Worm (Caenorhabditis elegans) whole organism, mixed stage, embryonic: Measurements from ENCODE around the gene nhl-1.
A peak's percentile ranks its signal among the peaks of the same experiment; 100 is the strongest.

Source experiments
- M03D4.4 ChIP-seq: sonication (generic microtip); optimal IDR thresholded peaks from 2 replicates; lab custom pipeline; 2017; ENCODE audit warnings: mild to moderate bottlenecking, missing genetic modification characterization, missing compliant biosample characterization
- bed-3 ChIP-seq: fragments of 200-800 bp; sonication (Bioruptor generic); optimal IDR thresholded peaks from 3 replicates; lab custom pipeline; 2018; ENCODE audit warnings: mild to moderate bottlenecking, missing genetic modification characterization, moderate library complexity, missing compliant biosample characterization
- blmp-1 ChIP-seq: fragments of 150-350 bp; optimal IDR thresholded peaks from 2 replicates; lab custom pipeline; 2014; ENCODE audit warnings: missing biosample characterization, missing genetic modification characterization
- ceh-43 ChIP-seq: fragments of 200-800 bp; sonication (Bioruptor generic); optimal IDR thresholded peaks from 2 replicates; lab custom pipeline; 2018; ENCODE audit warnings: mild to moderate bottlenecking, missing genetic modification characterization, moderate library complexity, missing compliant biosample characterization
- ceh-83 ChIP-seq: fragments of 200-800 bp; sonication (Bioruptor generic); optimal IDR thresholded peaks from 2 replicates; lab custom pipeline; 2018; ENCODE audit warnings: mild to moderate bottlenecking, missing genetic modification characterization, missing compliant biosample characterization
- cnd-1 ChIP-seq: fragments of 200-800 bp; sonication (Bioruptor generic); optimal IDR thresholded peaks from 2 replicates; lab custom pipeline; 2018; ENCODE audit warnings: mild to moderate bottlenecking, missing genetic modification characterization, missing compliant biosample characterization
- drap-1 ChIP-seq: fragments of 200-800 bp; sonication (Bioruptor generic); optimal IDR thresholded peaks from 3 replicates; lab custom pipeline; 2018; ENCODE audit warnings: mild to moderate bottlenecking, missing genetic modification characterization, missing compliant biosample characterization
- elt-1 ChIP-seq: sonication (generic microtip); optimal IDR thresholded peaks from 2 replicates; lab custom pipeline; 2017; ENCODE audit warnings: missing genetic modification characterization, mild to moderate bottlenecking, missing compliant biosample characterization, antibody characterized with exemption, moderate library complexity, borderline replicate concordance; ENCODE audit not compliant: insufficient read depth
- elt-3 ChIP-seq: fragments of 150-350 bp; optimal IDR thresholded peaks from 2 replicates; lab custom pipeline; 2014; ENCODE audit warnings: missing biosample characterization, missing genetic modification characterization
- flh-1 ChIP-seq: fragments of 200-800 bp; sonication (Bioruptor generic); optimal IDR thresholded peaks from 2 replicates; lab custom pipeline; 2018; ENCODE audit warnings: mild to moderate bottlenecking, missing genetic modification characterization, moderate library complexity, missing compliant biosample characterization
- ham-2 ChIP-seq: fragments of 200-800 bp; sonication (Bioruptor generic); optimal IDR thresholded peaks from 2 replicates; lab custom pipeline; 2018; ENCODE audit warnings: mild to moderate bottlenecking, missing genetic modification characterization, missing compliant biosample characterization
- hlh-1 ChIP-seq: fragments of 150-350 bp; optimal IDR thresholded peaks from 2 replicates; lab custom pipeline; 2014; ENCODE audit warnings: missing biosample characterization, missing genetic modification reagents, missing genetic modification characterization
- lin-13 ChIP-seq: fragments of 150-350 bp; optimal IDR thresholded peaks from 2 replicates; lab custom pipeline; 2014; ENCODE audit warnings: missing biosample characterization, missing genetic modification characterization
- lsy-2 ChIP-seq: fragments of 150-350 bp; optimal IDR thresholded peaks from 2 replicates; lab custom pipeline; 2014; ENCODE audit warnings: missing biosample characterization, missing genetic modification characterization
- mab-5 ChIP-seq: fragments of 150-350 bp; optimal IDR thresholded peaks from 2 replicates; lab custom pipeline; 2014; ENCODE audit warnings: missing biosample characterization, missing genetic modification characterization
- nhr-2 ChIP-seq: fragments of 150-350 bp; optimal IDR thresholded peaks from 2 replicates; lab custom pipeline; 2014; ENCODE audit warnings: missing biosample characterization, missing genetic modification characterization
- nhr-237 ChIP-seq: fragments of 150-350 bp; optimal IDR thresholded peaks from 2 replicates; lab custom pipeline; 2014; ENCODE audit warnings: missing biosample characterization, missing genetic modification characterization
- nhr-28 ChIP-seq: fragments of 150-350 bp; optimal IDR thresholded peaks from 2 replicates; lab custom pipeline; 2014; ENCODE audit warnings: missing biosample characterization, missing genetic modification characterization
- nhr-76 ChIP-seq: sonication (generic microtip); optimal IDR thresholded peaks from 2 replicates; lab custom pipeline; 2017; ENCODE audit warnings: missing biosample characterization, missing genetic modification characterization
- pha-4 ChIP-seq: fragments of 150-350 bp; optimal IDR thresholded peaks from 2 replicates; lab custom pipeline; 2018; ENCODE audit warnings: missing biosample characterization, missing genetic modification reagents, missing genetic modification characterization
- sem-2 ChIP-seq: fragments of 200-800 bp; sonication (Bioruptor generic); optimal IDR thresholded peaks from 2 replicates; lab custom pipeline; 2018; ENCODE audit warnings: mild to moderate bottlenecking, missing genetic modification characterization, missing compliant biosample characterization
- sptf-1 ChIP-seq: sonication (generic microtip); optimal IDR thresholded peaks from 2 replicates; lab custom pipeline; 2017; ENCODE audit warnings: mild to moderate bottlenecking, missing genetic modification characterization, moderate library complexity, missing compliant biosample characterization
- tbx-8 ChIP-seq: fragments of 200-800 bp; sonication (Bioruptor generic); optimal IDR thresholded peaks from 2 replicates; lab custom pipeline; 2018; ENCODE audit warnings: mild to moderate bottlenecking, missing genetic modification characterization, moderate library complexity, missing compliant biosample characterization
- unc-120 ChIP-seq: sonication (generic microtip); optimal IDR thresholded peaks from 2 replicates; lab custom pipeline; 2017; ENCODE audit warnings: missing genetic modification characterization, missing compliant biosample characterization; ENCODE audit not compliant: poor library complexity, severe bottlenecking
- unc-39 ChIP-seq: fragments of 150-350 bp; optimal IDR thresholded peaks from 2 replicates; lab custom pipeline; 2014; ENCODE audit warnings: missing biosample characterization, missing genetic modification characterization
- zip-8 ChIP-seq: fragments of 150-350 bp; optimal IDR thresholded peaks from 2 replicates; lab custom pipeline; 2014; ENCODE audit warnings: missing biosample characterization, missing genetic modification characterization

nhl-1 gene

DNA sequence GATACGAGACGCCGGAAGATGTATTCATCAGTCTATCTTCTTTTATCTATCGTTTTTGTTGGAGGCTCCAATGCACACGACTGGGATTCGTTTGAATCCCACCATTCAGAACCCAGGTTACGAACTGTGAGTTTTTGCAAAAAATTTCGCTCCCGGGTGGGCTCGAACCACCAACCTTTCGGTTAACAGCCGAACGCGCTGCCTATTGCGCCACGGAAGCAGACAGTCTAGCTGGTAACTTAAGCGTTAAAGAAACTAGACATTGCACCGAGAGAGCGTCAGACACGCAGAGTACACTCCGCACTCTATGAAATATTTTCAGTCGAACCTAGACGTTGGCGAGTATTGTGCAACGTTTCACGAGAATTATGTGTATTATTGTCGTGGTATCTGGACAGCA, 49.6 kb downstream of the nhl-1 start:
- TF ChIP-seq nhr-237 (tag; lab: Kevin White, UChicago): no peak
- no peak for TF ChIP-seq nhr-76 (tag; lab: Kevin White, UChicago)
- TF ChIP-seq drap-1: peak; percentile 69
- peak; percentile 20 for TF ChIP-seq ceh-83
- TF ChIP-seq flh-1: peak; percentile 6
- TF ChIP-seq cnd-1 (tag; lab: Kevin White, UChicago): peak; percentile 79
- no peak for TF ChIP-seq zip-8 (tag; lab: Kevin White, UChicago)
- peak; percentile 18 for TF ChIP-seq ceh-43 (GFP tag; lab: Kevin White, UChicago)
- TF ChIP-seq pha-4 (tag; lab: Kevin White, UChicago): no peak
- peak; percentile 71 for TF ChIP-seq sem-2 (GFP tag; lab: Kevin White, UChicago)
- TF ChIP-seq elt-1 (tag; lab: Kevin White, UChicago): no peak
- no peak for TF ChIP-seq elt-3 (tag; lab: Kevin White, UChicago)
- no peak for TF ChIP-seq mab-5 (tag; lab: Kevin White, UChicago)
- TF ChIP-seq bed-3 (GFP tag; lab: Kevin White, UChicago): no peak
- TF ChIP-seq ham-2: peak; percentile 41
- TF ChIP-seq hlh-1 (tag; lab: Kevin White, UChicago): no peak
- TF ChIP-seq nhr-28: no peak
- TF ChIP-seq tbx-8: peak; percentile 58
- TF ChIP-seq nhr-2 (tag; lab: Kevin White, UChicago): no peak
- TF ChIP-seq unc-39: no peak
- peak; percentile 20 for TF ChIP-seq unc-120 (tag; lab: Kevin White, UChicago)
- peak; percentile 74 for TF ChIP-seq M03D4.4
- no peak for TF ChIP-seq lsy-2 (tag; lab: Kevin White, UChicago)

DNA sequence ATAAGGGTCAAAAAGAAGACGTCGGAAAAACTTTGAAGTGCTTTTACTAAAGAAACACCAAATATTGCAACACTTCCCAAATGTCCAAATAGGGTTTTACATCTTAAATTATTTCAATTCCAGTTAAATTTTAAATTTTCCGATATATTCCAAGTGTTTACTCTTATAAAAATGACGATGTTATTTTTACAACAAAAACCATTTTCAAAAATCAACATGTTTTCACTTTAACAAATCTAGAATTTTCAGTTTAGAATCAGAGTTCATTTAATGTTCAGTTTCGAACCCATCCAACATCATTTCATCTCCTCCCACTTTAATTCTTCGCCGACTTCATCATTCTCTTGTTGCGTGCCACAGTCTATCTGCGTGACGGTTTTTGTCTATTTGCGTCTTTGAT, 50.1 kb downstream of the nhl-1 start, which contains the start of gene dos-1:
Gene dos-1, plus strand, starts transcription at position 301 of the 400 bp plus-strand sequence.
- TF ChIP-seq flh-1: no peak
- TF ChIP-seq nhr-28: no peak
- TF ChIP-seq ceh-43 (GFP tag; lab: Kevin White, UChicago): no peak
- no peak for TF ChIP-seq pha-4 (tag; lab: Kevin White, UChicago)
- TF ChIP-seq elt-3 (tag; lab: Kevin White, UChicago): no peak
- TF ChIP-seq elt-1 (tag; lab: Kevin White, UChicago): no peak
- TF ChIP-seq blmp-1 (tag; lab: Kevin White, UChicago): no peak
- TF ChIP-seq drap-1: no peak
- no peak for TF ChIP-seq sptf-1 (tag; lab: Kevin White, UChicago)
- TF ChIP-seq tbx-8: no peak
- no peak for TF ChIP-seq sem-2 (GFP tag; lab: Kevin White, UChicago)
- TF ChIP-seq lin-13 (tag; lab: Kevin White, UChicago): no peak
- TF ChIP-seq nhr-2 (tag; lab: Kevin White, UChicago): no peak

DNA sequence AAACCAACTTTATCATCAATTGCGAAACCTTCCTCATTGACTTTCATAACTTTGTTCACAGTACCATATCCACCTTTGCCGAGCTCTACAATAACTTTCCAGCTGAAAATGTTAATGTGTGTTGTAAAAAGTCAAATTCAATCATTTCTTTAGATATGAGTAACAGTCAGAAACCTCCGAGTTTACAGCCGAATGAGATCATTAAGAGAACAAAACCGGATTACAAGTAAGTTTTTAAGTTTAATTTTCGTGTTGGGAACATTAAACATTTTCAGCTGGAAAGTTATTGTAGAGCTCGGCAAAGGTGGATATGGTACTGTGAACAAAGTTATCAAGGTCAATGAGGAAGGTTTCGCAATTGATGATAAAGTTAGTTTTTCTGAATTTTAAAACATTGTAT, 52.5 kb downstream of the nhl-1 start, which contains the start of gene ZK507.1:
Gene ZK507.1, minus strand, starts transcription at position 101 of the 400 bp plus-strand sequence.
- no peak for TF ChIP-seq cnd-1 (tag; lab: Kevin White, UChicago)
- TF ChIP-seq, all 35 proteins: peak for 0
